Fruit fly (Drosophila melanogaster) Kc167 (cell line): ENCODE measurements around the gene INPP5E.

Experiments
- Myc ChIP-seq: fragments of >200 bp; optimal IDR thresholded peaks from 2 replicates; lab custom pipeline; 2017; ENCODE audit warnings: missing external identifiers
- Sin3A ChIP-seq: fragments of >200 bp; optimal IDR thresholded peaks from 2 replicates; lab custom pipeline; 2018; ENCODE audit warnings: missing external identifiers
- h ChIP-seq: fragments of >200 bp; optimal IDR thresholded peaks from 3 replicates; lab custom pipeline; 2018; ENCODE audit warnings: missing external identifiers
- insv ChIP-seq: fragments of >200 bp; optimal IDR thresholded peaks from 3 replicates; lab custom pipeline; 2018; ENCODE audit warnings: missing external identifiers
- psq ChIP-seq: fragments of >200 bp; optimal IDR thresholded peaks from 2 replicates; lab custom pipeline; 2017; ENCODE audit warnings: missing external identifiers
- ttk ChIP-seq: sonication (Bioruptor generic); optimal IDR thresholded peaks from 2 replicates; lab custom pipeline; 2017; ENCODE audit warnings: missing external identifiers

- no peak for TF ChIP-seq Sin3A (lab: Kevin White, UChicago)
- no peak for TF ChIP-seq insv (lab: Kevin White, UChicago)
- TF ChIP-seq Myc (lab: Kevin White, UChicago), result no peak
- TF ChIP-seq ttk (lab: Kevin White, UChicago), result no peak
- no peak for TF ChIP-seq psq
- no peak for TF ChIP-seq h
Measured at dm6 chr3L:12310505-12310904, 33.0 kb downstream of the INPP5E start, which contains the start of gene CG44355.
